Fruit fly (Drosophila melanogaster): ENCODE results near the gene Fbp1.

DNA sequence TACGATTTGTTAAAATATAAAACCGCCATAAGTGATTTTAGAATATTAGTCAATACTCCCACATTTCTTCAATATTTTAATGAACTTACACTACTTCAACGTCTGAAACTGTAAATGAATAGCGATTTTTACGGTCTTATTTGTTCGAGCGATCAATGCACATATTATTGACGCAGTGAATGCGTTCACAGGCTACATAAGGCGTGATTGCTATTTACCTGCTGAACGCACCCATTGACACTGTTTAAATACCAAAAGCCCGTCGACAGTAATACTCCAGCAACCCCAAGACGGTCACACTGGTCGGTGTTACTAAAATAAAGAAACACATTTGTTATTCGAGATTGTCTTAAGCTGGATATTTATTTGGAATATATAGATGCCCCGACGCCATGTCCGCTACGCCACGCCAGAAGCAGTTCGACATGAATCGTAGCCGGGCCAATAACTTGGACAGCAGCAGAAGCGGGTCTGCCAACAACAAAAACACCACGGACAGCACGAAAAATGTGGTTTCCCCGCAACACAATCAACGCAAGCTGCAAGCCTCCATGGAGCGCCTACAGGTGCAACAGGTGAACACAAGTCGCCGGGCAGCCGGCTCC, 46.8 kb downstream of the Fbp1 start, which contains the start of gene CG6833:
- TF ChIP-seq CTCF (optimal IDR thresholded peaks at IDR 0.05) = no peak
- TF ChIP-seq CG8478 (optimal IDR thresholded peaks at IDR 0.05) = no peak

Measured in S2 (cell line).